Fruit fly (Drosophila melanogaster) whole organism, wandering third instar larva: Measurements from ENCODE around the gene mud.

Source experiments
- Abd-B ChIP-seq: fragments of >200 bp; optimal IDR thresholded peaks from 2 replicates; lab custom pipeline; 2017; ENCODE audit warnings: missing biosample characterization, missing genetic modification characterization
- Hr78 ChIP-seq: fragments of >200 bp; optimal IDR thresholded peaks from 2 replicates; lab custom pipeline; 2017; ENCODE audit warnings: missing biosample characterization, missing genetic modification characterization
- Mio ChIP-seq: sonication (Bioruptor generic); optimal IDR thresholded peaks from 2 replicates; lab custom pipeline; 2016; ENCODE audit warnings: missing biosample characterization, missing genetic modification characterization
- brk ChIP-seq: fragments of 200-800 bp; sonication (Bioruptor generic); optimal IDR thresholded peaks from 2 replicates; lab custom pipeline; 2016; ENCODE audit warnings: missing biosample characterization, mild to moderate bottlenecking, missing genetic modification characterization
- fru ChIP-seq: fragments of 200-800 bp; sonication (Bioruptor generic); optimal IDR thresholded peaks from 3 replicates; lab custom pipeline; 2016; ENCODE audit warnings: missing biosample characterization, mild to moderate bottlenecking, missing genetic modification characterization
- h ChIP-seq: fragments of 200-800 bp; sonication (Bioruptor generic); optimal IDR thresholded peaks from 3 replicates; lab custom pipeline; 2016; ENCODE audit warnings: missing biosample characterization, mild to moderate bottlenecking, missing genetic modification characterization
- lola ChIP-seq: fragments of >200 bp; optimal IDR thresholded peaks from 2 replicates; lab custom pipeline; 2017; ENCODE audit warnings: missing biosample characterization, missing genetic modification characterization
- psq ChIP-seq: fragments of 200-800 bp; sonication (Bioruptor generic); optimal IDR thresholded peaks from 3 replicates; lab custom pipeline; 2017; ENCODE audit warnings: missing biosample characterization, mild to moderate bottlenecking, missing genetic modification characterization, moderate library complexity
- sage ChIP-seq: fragments of 200-800 bp; sonication (Bioruptor generic); optimal IDR thresholded peaks from 2 replicates; lab custom pipeline; 2016; ENCODE audit warnings: missing biosample characterization, mild to moderate bottlenecking, missing genetic modification characterization
- usp ChIP-seq: fragments of >200 bp; optimal IDR thresholded peaks from 2 replicates; lab custom pipeline; 2017; ENCODE audit warnings: missing biosample characterization, missing genetic modification characterization

dm6 chrX:14209209-14209781, 38.2 kb upstream of the mud start:
- TF ChIP-seq brk (GFP tag; lab: Kevin White, UChicago) (no peak), h (peak; percentile 19), Mio (GFP tag; lab: Kevin White, UChicago) (no peak), sage (GFP tag; lab: Kevin White, UChicago) (no peak), Hr78 (GFP tag; lab: Kevin White, UChicago) (no peak), psq (GFP tag; lab: Kevin White, UChicago) (no peak), fru (peak; percentile 2), lola (GFP tag; lab: Kevin White, UChicago) (no peak), Abd-B (GFP tag; lab: Kevin White, UChicago) (no peak), usp (GFP tag; lab: Kevin White, UChicago) (no peak)
